Fruit fly (Drosophila melanogaster) whole organism, prepupa: Measurements from ENCODE around the gene cue.

Source experiments
- CG10669 ChIP-seq: fragments of 200-800 bp; sonication (Bioruptor generic); optimal IDR thresholded peaks from 3 replicates; lab custom pipeline; 2018; ENCODE audit warnings: missing biosample characterization, mild to moderate bottlenecking, missing genetic modification characterization, moderate library complexity
- CG3032 ChIP-seq: fragments of 200-800 bp; optimal IDR thresholded peaks from 2 replicates; lab custom pipeline; 2019; ENCODE audit warnings: missing biosample characterization, mild to moderate bottlenecking, missing genetic modification characterization, moderate library complexity
- CG6808 ChIP-seq: fragments of 200-800 bp; sonication (Bioruptor generic); optimal IDR thresholded peaks from 3 replicates; lab custom pipeline; 2017; ENCODE audit warnings: missing biosample characterization, missing genetic modification characterization, mild to moderate bottlenecking, moderate library complexity, missing genetic modification reagents
- Hr39 ChIP-seq: fragments of 200-800 bp; sonication (Bioruptor generic); optimal IDR thresholded peaks from 2 replicates; lab custom pipeline; 2016; ENCODE audit warnings: missing biosample characterization, missing genetic modification characterization
- Lpt ChIP-seq: fragments of 200-800 bp; sonication (Bioruptor generic); optimal IDR thresholded peaks from 3 replicates; lab custom pipeline; 2016; ENCODE audit warnings: missing biosample characterization, missing genetic modification characterization
- OdsH ChIP-seq: fragments of 200-800 bp; sonication (Bioruptor generic); optimal IDR thresholded peaks from 3 replicates; lab custom pipeline; 2016; ENCODE audit warnings: missing biosample characterization, missing genetic modification characterization
- achi ChIP-seq: fragments of 200-800 bp; sonication (Bioruptor generic); optimal IDR thresholded peaks from 3 replicates; lab custom pipeline; 2016; ENCODE audit warnings: missing biosample characterization, missing genetic modification characterization

DNA sequence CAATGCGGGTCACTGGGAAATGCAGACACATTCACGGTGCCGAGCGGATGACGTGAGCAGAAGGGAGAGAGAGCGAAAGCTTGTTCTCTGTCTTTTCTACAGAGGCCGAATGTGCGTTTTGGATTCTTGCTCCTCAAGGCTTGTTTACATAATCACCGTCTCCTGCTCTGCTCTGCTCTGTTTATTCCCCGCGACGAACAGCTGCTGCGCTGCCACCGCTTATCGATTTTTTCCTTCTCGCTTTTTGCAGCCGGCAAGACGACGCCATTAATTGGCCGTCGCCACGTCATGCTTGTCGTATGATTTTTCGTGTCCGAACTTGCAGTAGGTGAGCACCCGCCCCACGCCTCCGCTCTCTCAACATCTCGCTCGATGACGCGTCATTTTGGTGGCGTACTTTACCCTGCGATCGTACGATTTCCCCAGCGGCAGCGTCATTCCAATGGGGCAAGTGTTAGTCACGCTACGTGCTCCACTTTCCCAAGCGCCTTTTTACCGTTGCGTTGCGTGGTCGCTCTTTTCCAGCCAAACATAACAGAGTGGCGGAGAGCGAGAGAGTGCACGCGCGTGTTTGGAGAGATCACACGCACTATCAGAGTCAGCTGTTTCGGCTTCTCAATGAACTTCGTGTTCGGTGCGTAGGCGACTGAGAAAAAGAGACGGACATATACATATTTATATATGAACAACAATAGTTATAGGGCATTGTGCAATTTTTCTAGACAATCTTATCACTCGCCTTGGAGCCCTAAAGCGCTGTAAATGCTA, 29.5 kb upstream of the cue start:
- TF ChIP-seq CG10669 (no peak), achi (no peak), CG6808 (GFP tag; lab: Kevin White, UChicago) (peak; percentile 12), OdsH (GFP tag; lab: Kevin White, UChicago) (no peak), CG3032 (tag; lab: Kevin White, UChicago) (no peak), Lpt (GFP tag; lab: Kevin White, UChicago) (no peak), Hr39 (GFP tag; lab: Kevin White, UChicago) (no peak)
